Fruit fly (Drosophila melanogaster) whole organism, pupa: ENCODE measurements around the gene scpr-A.

Experiments
- CG10348 ChIP-seq: fragments of 200-800 bp; sonication (Bioruptor generic); IDR thresholded peaks from 2 replicates; pipeline ENCODE4 v1.3.6; 2022; ENCODE audit warnings: missing biosample characterization, missing genetic modification characterization
- CG12605 ChIP-seq: fragments of 200-800 bp; sonication (Bioruptor generic); IDR thresholded peaks from 2 replicates; pipeline ENCODE4 v1.3.6; 2022; ENCODE audit warnings: missing biosample characterization, missing genetic modification characterization
- CG13204 ChIP-seq: fragments of 200-800 bp; sonication (Bioruptor generic); optimal IDR thresholded peaks from 2 replicates; lab custom pipeline; 2018; ENCODE audit warnings: missing biosample characterization, mild to moderate bottlenecking, missing genetic modification characterization, moderate library complexity
- CG14655 ChIP-seq: fragments of 200-800 bp; sonication (Bioruptor generic); optimal IDR thresholded peaks from 3 replicates; lab custom pipeline; 2017; ENCODE audit warnings: mild to moderate bottlenecking, missing biosample characterization, missing genetic modification reagents, missing genetic modification characterization
- CG15710 ChIP-seq: fragments of 200-800 bp; sonication (Bioruptor generic); optimal IDR thresholded peaks from 2 replicates; lab custom pipeline; 2018; ENCODE audit warnings: missing biosample characterization, mild to moderate bottlenecking, missing genetic modification characterization, moderate library complexity
- CG17806 ChIP-seq: fragments of 200-800 bp; sonication (Bioruptor generic); optimal IDR thresholded peaks from 2 replicates; lab custom pipeline; 2018; ENCODE audit warnings: missing biosample characterization, mild to moderate bottlenecking, missing genetic modification characterization, moderate library complexity
- CG32121 ChIP-seq: fragments of 200-800 bp; sonication (Bioruptor generic); IDR thresholded peaks from 2 replicates; pipeline ENCODE4 v1.3.6; 2022; ENCODE audit warnings: missing biosample characterization, missing genetic modification characterization
- CG34367 ChIP-seq: fragments of 200-800 bp; sonication (Bioruptor generic); optimal IDR thresholded peaks from 2 replicates; lab custom pipeline; 2018; ENCODE audit warnings: missing biosample characterization, mild to moderate bottlenecking, missing genetic modification characterization
- CG4496 ChIP-seq: fragments of 200-800 bp; sonication (Bioruptor generic); IDR thresholded peaks from 3 replicates; pipeline ENCODE4 v1.3.6; 2022; ENCODE audit warnings: missing biosample characterization, missing genetic modification characterization
- CG8159 ChIP-seq: fragments of 200-800 bp; sonication (Bioruptor generic); optimal IDR thresholded peaks from 3 replicates; lab custom pipeline; 2018; ENCODE audit warnings: missing biosample characterization, mild to moderate bottlenecking, missing genetic modification characterization, moderate library complexity
- CG8301 ChIP-seq: fragments of 200-800 bp; sonication (Bioruptor generic); optimal IDR thresholded peaks from 2 replicates; lab custom pipeline; 2018; ENCODE audit warnings: missing biosample characterization, mild to moderate bottlenecking, missing genetic modification characterization
- CG9948 ChIP-seq: fragments of 200-800 bp; sonication (Bioruptor generic); optimal IDR thresholded peaks from 2 replicates; lab custom pipeline; 2018; ENCODE audit warnings: missing biosample characterization, mild to moderate bottlenecking, missing genetic modification characterization, moderate library complexity
- D1 ChIP-seq: fragments of 200-800 bp; sonication (Bioruptor generic); optimal IDR thresholded peaks from 2 replicates; lab custom pipeline; 2018; ENCODE audit warnings: missing biosample characterization, mild to moderate bottlenecking, missing genetic modification characterization, moderate library complexity
- EcR ChIP-seq: fragments of 200-800 bp; sonication (Bioruptor generic); optimal IDR thresholded peaks from 3 replicates; lab custom pipeline; 2019; ENCODE audit warnings: missing biosample characterization, missing genetic modification characterization, mild to moderate bottlenecking, moderate library complexity, missing genetic modification reagents
- Ets98B ChIP-seq: fragments of 200-800 bp; sonication (Bioruptor generic); IDR thresholded peaks from 2 replicates; pipeline ENCODE4 v1.3.6; 2022; ENCODE audit warnings: missing biosample characterization, missing genetic modification characterization
- Pif1A ChIP-seq: fragments of 200-800 bp; sonication (Bioruptor generic); optimal IDR thresholded peaks from 3 replicates; lab custom pipeline; 2016; ENCODE audit warnings: missing biosample characterization, missing genetic modification characterization
- Pif1B ChIP-seq: fragments of 200-800 bp; sonication (Bioruptor generic); optimal IDR thresholded peaks from 3 replicates; lab custom pipeline; 2016; ENCODE audit warnings: missing biosample characterization, missing genetic modification characterization
- Snoo ChIP-seq: fragments of 200-800 bp; sonication (Bioruptor generic); optimal IDR thresholded peaks from 3 replicates; lab custom pipeline; 2017; ENCODE audit warnings: missing biosample characterization, mild to moderate bottlenecking, missing genetic modification characterization, inconsistent platforms
- fd96Ca ChIP-seq: fragments of 200-800 bp; sonication (Bioruptor generic); IDR thresholded peaks from 3 replicates; pipeline ENCODE4 v1.3.6; 2022; ENCODE audit warnings: missing biosample characterization, missing genetic modification characterization
- gl ChIP-seq: fragments of 200-800 bp; sonication (Bioruptor generic); optimal IDR thresholded peaks from 2 replicates; lab custom pipeline; 2018; ENCODE audit warnings: missing biosample characterization, mild to moderate bottlenecking, missing genetic modification characterization
- rn ChIP-seq: fragments of 200-800 bp; sonication (Bioruptor generic); IDR thresholded peaks from 2 replicates; pipeline ENCODE4 v1.3.6; 2022; ENCODE audit warnings: missing biosample characterization, missing genetic modification characterization

The scpr-A gene

DNA sequence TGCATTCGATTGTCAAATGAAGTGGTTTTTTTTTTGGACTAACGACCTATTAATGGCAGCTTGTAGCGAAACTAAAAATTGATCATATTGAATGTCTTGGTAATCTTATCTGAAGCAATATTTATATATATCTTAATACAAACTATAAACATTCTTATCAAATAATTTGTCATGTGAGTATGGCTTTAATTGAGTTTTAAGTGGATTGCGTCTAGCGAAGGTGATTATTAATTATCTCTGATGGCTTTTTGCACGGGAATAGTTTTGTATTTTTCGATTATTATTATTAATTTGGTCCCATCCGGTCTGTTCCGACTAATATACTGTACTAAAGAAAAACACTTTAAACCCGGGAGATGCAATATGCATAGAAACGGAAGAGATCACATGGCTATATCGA lies 5.9 kb downstream of the scpr-A start:
- no peak for TF ChIP-seq Pif1B

DNA sequence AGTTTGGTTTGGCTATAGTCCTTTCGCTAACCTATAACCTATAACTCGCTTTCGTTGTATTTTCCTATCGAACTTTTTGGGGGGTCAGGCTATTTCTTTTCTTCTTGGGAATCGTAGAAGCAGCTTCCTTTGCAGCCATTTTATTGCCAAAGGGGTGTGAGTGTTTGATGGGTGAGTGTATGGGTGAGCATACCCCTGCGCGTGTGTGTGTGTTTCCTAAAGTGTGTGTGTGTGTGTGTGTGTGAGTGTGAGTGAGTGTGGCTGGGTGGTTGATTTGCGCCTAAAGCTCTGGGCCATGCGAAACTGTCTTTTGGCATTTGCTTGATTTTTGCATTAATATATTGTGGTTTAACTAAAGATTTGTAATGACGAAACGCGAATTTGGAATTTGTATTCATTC lies 12.8 kb downstream of the scpr-A start:
- TF ChIP-seq EcR (GFP tag; lab: Kevin White, UChicago) = no peak
- no peak for TF ChIP-seq CG9948 (tag; lab: Kevin White, UChicago)
- no peak for TF ChIP-seq Ets98B (GFP tag; lab: Robert Waterston, UW)
- TF ChIP-seq CG32121 (GFP tag; lab: Robert Waterston, UW) = no peak
- TF ChIP-seq CG8159 (tag; lab: Kevin White, UChicago) = no peak
- TF ChIP-seq CG34367 (tag; lab: Kevin White, UChicago) = no peak
- no peak for TF ChIP-seq CG13204
- no peak for TF ChIP-seq Pif1A
- no peak for TF ChIP-seq CG14655 (GFP tag; lab: Kevin White, UChicago)
- TF ChIP-seq, all 21 proteins: peak for 0

DNA sequence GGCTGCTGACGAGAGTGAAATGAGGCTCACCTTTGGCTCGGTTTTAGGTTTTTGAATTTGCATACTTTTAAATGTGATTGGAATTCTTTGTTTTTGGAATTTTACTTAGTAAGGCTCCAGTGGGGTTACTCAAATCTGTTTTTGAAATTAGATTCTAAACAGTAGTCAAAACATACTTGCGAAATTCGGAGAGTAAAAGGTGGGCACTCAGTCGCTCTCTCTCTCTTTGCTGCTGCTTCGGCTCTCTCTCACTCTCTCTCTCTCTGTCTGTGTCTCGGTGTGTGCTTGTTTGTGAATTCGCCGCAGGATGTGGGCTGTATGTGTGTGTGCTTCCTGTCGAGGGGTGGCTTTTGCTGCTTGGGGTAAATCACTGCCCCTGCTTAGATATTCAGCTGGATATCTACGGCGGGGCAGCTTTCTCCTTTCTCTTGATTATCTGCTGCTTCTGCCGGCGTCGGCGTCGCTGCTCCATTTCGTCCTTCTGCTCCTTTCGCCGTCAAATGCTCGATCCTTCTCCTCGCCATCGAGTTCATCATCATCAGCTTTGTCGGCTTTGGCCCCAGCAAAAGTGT lies 13.5 kb downstream of the scpr-A start:
- TF ChIP-seq CG14655 (GFP tag; lab: Kevin White, UChicago) (no peak), fd96Ca (GFP tag; lab: Robert Waterston, UW) (no peak), Pif1A (no peak), CG12605 (GFP tag; lab: Robert Waterston, UW) (no peak), Ets98B (GFP tag; lab: Robert Waterston, UW) (no peak), CG13204 (no peak), gl (tag; lab: Kevin White, UChicago) (no peak), CG8159 (tag; lab: Kevin White, UChicago) (no peak), EcR (GFP tag; lab: Kevin White, UChicago) (no peak), CG32121 (GFP tag; lab: Robert Waterston, UW) (no peak), CG4496 (no peak), CG10348 (no peak)
- TF ChIP-seq, all 21 proteins: peak for 0

DNA sequence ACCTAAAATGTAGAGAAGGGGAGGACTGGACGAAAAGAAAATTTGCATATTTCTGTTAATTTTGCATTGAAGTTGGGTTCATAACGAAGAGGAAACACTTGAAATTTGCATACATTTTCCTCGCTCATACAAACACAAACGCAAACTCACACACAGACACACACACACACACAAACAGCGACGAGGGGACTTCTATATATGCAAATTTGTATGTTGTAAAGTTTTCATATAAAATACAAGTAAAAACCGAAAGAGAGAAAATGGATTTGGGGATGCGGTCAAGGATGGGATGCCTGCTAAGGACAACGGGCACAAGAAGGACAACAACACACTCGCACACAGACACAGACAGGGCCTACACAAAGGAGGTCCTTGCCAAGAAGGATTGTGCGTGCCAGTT lies 16.6 kb downstream of the scpr-A start:
- TF ChIP-seq CG12605 (GFP tag; lab: Robert Waterston, UW) = no peak
- TF ChIP-seq gl (tag; lab: Kevin White, UChicago) = no peak
- no peak for TF ChIP-seq CG4496
- TF ChIP-seq CG34367 (tag; lab: Kevin White, UChicago) = no peak
- TF ChIP-seq CG32121 (GFP tag; lab: Robert Waterston, UW) = no peak
- no peak for TF ChIP-seq fd96Ca (GFP tag; lab: Robert Waterston, UW)
- TF ChIP-seq Pif1B = no peak
- no peak for TF ChIP-seq CG15710 (tag; lab: Kevin White, UChicago)
- TF ChIP-seq CG13204 = no peak
- no peak for TF ChIP-seq CG17806 (tag; lab: Kevin White, UChicago)
- TF ChIP-seq CG8301 (tag; lab: Kevin White, UChicago) = no peak
- TF ChIP-seq CG14655 (GFP tag; lab: Kevin White, UChicago) = no peak

DNA sequence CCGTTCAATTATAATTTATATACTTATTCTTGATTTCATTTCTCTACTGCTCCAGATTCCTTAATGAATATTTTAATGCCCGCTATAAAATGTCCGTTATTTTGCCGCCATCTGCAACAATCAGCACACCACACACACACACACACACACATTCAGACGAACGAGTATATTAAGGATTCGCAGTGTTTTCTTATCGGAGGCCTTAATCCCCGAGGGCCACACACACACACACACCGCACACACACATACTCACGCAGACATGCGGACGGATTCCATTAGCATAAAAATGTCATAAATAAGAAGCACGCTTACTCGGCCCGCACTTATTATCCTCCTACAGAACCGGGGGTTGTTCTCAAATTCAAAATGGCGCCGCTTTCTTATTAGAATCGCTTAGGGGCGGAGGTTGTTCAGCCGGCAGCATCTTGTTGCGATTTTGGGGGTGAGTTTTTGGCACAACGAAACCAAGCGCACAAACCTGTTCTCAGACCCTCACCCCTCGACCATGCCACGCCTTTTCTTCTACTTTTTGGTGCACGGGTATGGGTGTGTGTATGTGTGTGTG lies 20.1 kb downstream of the scpr-A start:
- no peak for TF ChIP-seq CG14655 (GFP tag; lab: Kevin White, UChicago)

DNA sequence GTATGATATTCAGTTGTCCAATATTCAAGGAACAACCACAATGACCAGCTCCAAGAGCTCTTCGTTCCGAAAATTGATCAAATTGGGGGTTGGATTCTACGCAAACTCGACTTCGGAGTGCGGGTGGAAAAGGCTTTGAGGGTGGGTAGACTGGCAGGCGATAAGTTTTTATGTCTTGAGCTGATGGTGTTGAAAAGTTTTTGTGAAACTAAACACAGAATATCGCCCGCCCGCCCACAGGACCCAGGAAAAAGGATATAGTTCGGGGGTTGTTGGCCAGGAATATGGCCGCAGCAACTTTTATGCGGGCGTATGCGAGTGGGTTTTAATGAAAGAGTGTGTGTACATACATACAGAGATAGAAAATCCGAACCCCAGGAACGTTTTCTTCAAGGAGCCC lies 22.6 kb downstream of the scpr-A start:
- TF ChIP-seq CG4496 (no peak), Pif1A (no peak), Ets98B (GFP tag; lab: Robert Waterston, UW) (no peak), CG34367 (tag; lab: Kevin White, UChicago) (no peak), CG12605 (GFP tag; lab: Robert Waterston, UW) (no peak), CG32121 (GFP tag; lab: Robert Waterston, UW) (no peak), rn (GFP tag; lab: Robert Waterston, UW) (no peak)

DNA sequence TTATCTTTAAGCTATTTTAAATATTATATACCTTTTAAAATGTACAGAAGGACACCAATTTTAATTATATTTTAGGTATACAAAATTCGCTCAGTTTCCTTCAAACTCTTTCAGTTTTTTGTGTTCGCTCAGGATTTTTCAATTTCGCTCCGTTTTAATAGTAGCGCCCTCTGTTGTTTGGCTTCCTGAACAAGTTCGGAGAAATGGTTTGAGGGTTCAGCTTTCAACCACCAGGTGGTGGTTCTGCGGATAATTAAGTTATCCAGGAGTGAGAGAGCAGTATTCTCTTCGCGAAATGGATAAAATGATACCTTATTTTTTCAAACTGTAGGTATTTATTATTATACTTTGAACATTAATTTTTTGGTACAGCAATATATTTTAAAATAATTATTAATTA lies 28.0 kb downstream of the scpr-A start:
- peak; percentile 41 for TF ChIP-seq CG8159 (tag; lab: Kevin White, UChicago)
- TF ChIP-seq CG4496 = no peak; the same call in 2 of the 3 replicates
- TF ChIP-seq CG15710 (tag; lab: Kevin White, UChicago) = peak; percentile 19
- no peak for TF ChIP-seq CG9948 (tag; lab: Kevin White, UChicago)
- no peak for TF ChIP-seq Snoo
- TF ChIP-seq D1 = peak; percentile 4
- TF ChIP-seq CG34367 (tag; lab: Kevin White, UChicago) = peak; percentile 53
- no peak for TF ChIP-seq gl (tag; lab: Kevin White, UChicago)
- TF ChIP-seq rn (GFP tag; lab: Robert Waterston, UW) = no peak
- TF ChIP-seq Pif1A = peak; percentile 64
- TF ChIP-seq CG8301 (tag; lab: Kevin White, UChicago) = peak; percentile 55
- TF ChIP-seq CG13204 = peak; percentile 11
- TF ChIP-seq CG10348 = no peak
- TF ChIP-seq CG32121 (GFP tag; lab: Robert Waterston, UW) = no peak
- TF ChIP-seq CG17806 (tag; lab: Kevin White, UChicago) = no peak
- TF ChIP-seq CG12605 (GFP tag; lab: Robert Waterston, UW) = 0 out of 2 replicates have a peak, but pooled peaks have one; percentile 9
- no peak for TF ChIP-seq fd96Ca (GFP tag; lab: Robert Waterston, UW)
- no peak; the same call in 1 of the 2 replicates for TF ChIP-seq Ets98B (GFP tag; lab: Robert Waterston, UW)
- TF ChIP-seq CG14655 (GFP tag; lab: Kevin White, UChicago) = peak; percentile 76
- TF ChIP-seq Pif1B = peak; percentile 45
- TF ChIP-seq EcR (GFP tag; lab: Kevin White, UChicago) = no peak
